Fruit fly (Drosophila melanogaster): Measurements from ENCODE around the gene CG43233.

DNA sequence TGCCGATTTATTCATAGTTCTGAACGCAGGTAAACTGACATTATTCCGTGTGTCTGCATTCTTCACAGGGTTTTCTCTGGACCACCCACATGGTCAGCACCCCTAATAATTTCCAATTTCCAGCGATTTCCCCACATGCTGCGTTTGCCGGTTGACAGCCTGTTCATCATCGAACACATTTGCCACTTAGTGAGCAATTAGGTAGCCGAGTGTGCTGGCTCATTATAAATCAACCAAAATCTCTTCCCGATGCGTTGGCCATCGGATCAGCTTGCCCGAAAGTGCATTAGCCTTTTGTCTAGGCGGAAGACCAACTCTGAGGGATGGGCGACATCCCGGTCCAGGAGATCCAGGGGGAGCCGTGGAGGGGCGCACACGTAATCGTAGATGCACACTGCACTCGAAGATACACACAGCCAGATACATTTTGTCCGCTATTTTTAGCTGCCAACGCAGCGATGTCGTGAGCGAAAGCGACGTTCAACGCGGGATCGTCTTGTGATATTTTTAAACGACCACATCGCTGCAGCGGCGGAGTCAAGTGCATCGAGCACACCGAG, 3.6 kb upstream of the CG43233 start:
- no peak for TF ChIP-seq Gug (GFP tag; IDR thresholded peaks at IDR 0.05)
- TF ChIP-seq fd85E (GFP tag; optimal IDR thresholded peaks at IDR 0.05), result no peak
- no peak for TF ChIP-seq dac (GFP tag; optimal IDR thresholded peaks at IDR 0.05)

Measured in whole organism, prepupa.